Fruit fly (Drosophila melanogaster): ENCODE data around the gene spartin.

Gene spartin

dm6 chr3R:4654557-4655273, at the start of gene spartin (continued):
- TF ChIP-seq CG34422 (GFP tag; IDR thresholded peaks at IDR 0.05) (no peak), lab (GFP tag; optimal IDR thresholded peaks at IDR 0.05) (no peak), Xbp1 (GFP tag; optimal IDR thresholded peaks at IDR 0.05) (peak; percentile 45), CG7786 (GFP tag; optimal IDR thresholded peaks at IDR 0.05) (no peak), CG14860 (GFP tag; IDR thresholded peaks at IDR 0.05; ENCODE audit: partially characterized antibody) (no peak), Opbp (GFP tag; IDR thresholded peaks at IDR 0.05; ENCODE audit: partially characterized antibody) (no peak), sna (GFP tag; IDR thresholded peaks at IDR 0.05; ENCODE audit: partially characterized antibody) (peak; percentile 50; the same call in 1 of the 2 replicates), Sox100B (GFP tag; optimal IDR thresholded peaks at IDR 0.05) (no peak), CG15011 (GFP tag; optimal IDR thresholded peaks at IDR 0.05) (no peak), rib (GFP tag; IDR thresholded peaks at IDR 0.05) (no peak), CG12659 (GFP tag; optimal IDR thresholded peaks at IDR 0.05) (peak; percentile 37), abd-A (tag; optimal IDR thresholded peaks at IDR 0.05) (no peak), CG9797 (GFP tag; optimal IDR thresholded peaks at IDR 0.05) (no peak), HHEX (GFP tag; optimal IDR thresholded peaks at IDR 0.05) (no peak), Nf-YB (GFP tag; optimal IDR thresholded peaks at IDR 0.05) (no peak), CG4424 (GFP tag; optimal IDR thresholded peaks at IDR 0.05) (peak; percentile 28), Dp (GFP tag; optimal IDR thresholded peaks at IDR 0.05) (peak; percentile 78), exex (tag; optimal IDR thresholded peaks at IDR 0.05) (no peak), Hey (tag; optimal IDR thresholded peaks at IDR 0.05) (no peak), CG7271 (tag; optimal IDR thresholded peaks at IDR 0.05) (no peak), scrt (GFP tag; optimal IDR thresholded peaks at IDR 0.05) (no peak), unpg (GFP tag; optimal IDR thresholded peaks at IDR 0.05) (no peak), ash1 (GFP tag; optimal IDR thresholded peaks at IDR 0.05) (no peak), gro (GFP tag; optimal IDR thresholded peaks at IDR 0.05) (peak; percentile 58), CG1024 (GFP tag; IDR thresholded peaks at IDR 0.05) (no peak)

dm6 chr3R:4612570-4612969, 42.0 kb upstream of the spartin start, which contains the start of gene 5-HT2A:
TSS of gene 5-HT2A (plus strand) at chr3R:4612870.
- TF ChIP-seq rib (GFP tag; IDR thresholded peaks at IDR 0.05) (no peak), Trl (optimal IDR thresholded peaks at IDR 0.05) (peak; percentile 15 to 19), Trl (GFP tag; optimal IDR thresholded peaks at IDR 0.05) (no peak), B-H1 (GFP tag; IDR thresholded peaks at IDR 0.05) (no peak), jing (GFP tag; optimal IDR thresholded peaks at IDR 0.05) (no peak), CG10565 (GFP tag; optimal IDR thresholded peaks at IDR 0.05) (no peak), tup (GFP tag; optimal IDR thresholded peaks at IDR 0.05) (no peak), seq (GFP tag; IDR thresholded peaks at IDR 0.05) (no peak)

- peak; percentile 57; the same call in 1 of the 2 replicates for TF ChIP-seq CG7372 (GFP tag; IDR thresholded peaks at IDR 0.05)
- TF ChIP-seq bcd (GFP tag; optimal IDR thresholded peaks at IDR 0.05), result no peak
- peak; percentile 55 for TF ChIP-seq D19A (tag; optimal IDR thresholded peaks at IDR 0.05)
- no peak for TF ChIP-seq pros (GFP tag; optimal IDR thresholded peaks at IDR 0.05)
- TF ChIP-seq Ets65A (GFP tag), result peak; percentile 45
- TF ChIP-seq Stat92E (GFP tag; optimal IDR thresholded peaks at IDR 0.05), result no peak
- TF ChIP-seq sens (GFP tag), result peak; percentile 53
- TF ChIP-seq Usf (GFP tag; optimal IDR thresholded peaks at IDR 0.05), result no peak
- no peak for TF ChIP-seq CG14441 (GFP tag; IDR thresholded peaks at IDR 0.05)
- TF ChIP-seq Mes4 (GFP tag; optimal IDR thresholded peaks at IDR 0.05), result no peak
- TF ChIP-seq chif (GFP tag; optimal IDR thresholded peaks at IDR 0.05), result no peak
- TF ChIP-seq E2f2 (GFP tag; IDR thresholded peaks at IDR 0.05), result no peak
- TF ChIP-seq CG43689 (GFP tag; IDR thresholded peaks at IDR 0.05), result no peak
- TF ChIP-seq Med (GFP tag), result peak; percentile 53
Observed at dm6 chr3R:4616130-4616529, 38.5 kb upstream of the spartin start.

All from whole organism, embryonic.